Worm (Caenorhabditis elegans) whole organism, L2 larva: ENCODE results near the gene lbp-7.

Experiments used
- C34F6.9 ChIP-seq: fragments of 150-350 bp; optimal IDR thresholded peaks from 2 replicates; lab custom pipeline; 2014; ENCODE audit warnings: missing biosample characterization, missing genetic modification characterization
- F13H6.1 ChIP-seq: sonication (generic microtip); optimal IDR thresholded peaks from 2 replicates; lab custom pipeline; 2016; ENCODE audit warnings: missing genetic modification characterization, missing compliant biosample characterization
- Y55F3AM.14 ChIP-seq: fragments of 200-800 bp; sonication (Bioruptor generic); optimal IDR thresholded peaks from 2 replicates; lab custom pipeline; 2018; ENCODE audit warnings: mild to moderate bottlenecking, missing genetic modification characterization, missing compliant biosample characterization
- ZK546.5 ChIP-seq: sonication (generic microtip); optimal IDR thresholded peaks from 2 replicates; lab custom pipeline; 2017; ENCODE audit warnings: missing biosample characterization, missing genetic modification characterization
- aly-2 ChIP-seq: fragments of 150-350 bp; optimal IDR thresholded peaks from 2 replicates; lab custom pipeline; 2014; ENCODE audit warnings: missing biosample characterization, missing genetic modification characterization
- ama-1 ChIP-seq: fragments of 150-350 bp; optimal IDR thresholded peaks from 2 replicates; lab custom pipeline; 2018; ENCODE audit warnings: inconsistent platforms
- blmp-1 ChIP-seq: sonication (generic microtip); optimal IDR thresholded peaks from 2 replicates; lab custom pipeline; 2017; ENCODE audit warnings: missing genetic modification characterization, mild to moderate bottlenecking, missing compliant biosample characterization, antibody characterized with exemption, moderate library complexity; ENCODE audit not compliant: insufficient read depth
- ceh-16 ChIP-seq: fragments of 150-350 bp; optimal IDR thresholded peaks from 2 replicates; lab custom pipeline; 2014; ENCODE audit warnings: missing biosample characterization, missing genetic modification characterization
- ceh-82 ChIP-seq: fragments of 150-350 bp; optimal IDR thresholded peaks from 2 replicates; lab custom pipeline; 2014; ENCODE audit warnings: missing biosample characterization, missing genetic modification characterization
- crh-2 ChIP-seq: sonication (generic microtip); optimal IDR thresholded peaks from 2 replicates; lab custom pipeline; 2017; ENCODE audit warnings: missing biosample characterization, missing genetic modification characterization
- egl-27 ChIP-seq: sonication (generic microtip); optimal IDR thresholded peaks from 3 replicates; lab custom pipeline; 2017; ENCODE audit warnings: missing biosample characterization, missing genetic modification reagents, missing genetic modification characterization
- elt-3 ChIP-seq: sonication (generic microtip); optimal IDR thresholded peaks from 2 replicates; lab custom pipeline; 2017; ENCODE audit warnings: missing biosample characterization, missing genetic modification characterization
- fos-1 ChIP-seq: fragments of 150-350 bp; optimal IDR thresholded peaks from 2 replicates; lab custom pipeline; 2014; ENCODE audit warnings: missing biosample characterization, missing genetic modification characterization
- gmeb-1 ChIP-seq: fragments of 150-350 bp; optimal IDR thresholded peaks from 2 replicates; lab custom pipeline; 2014; ENCODE audit warnings: missing biosample characterization, missing genetic modification characterization
- lin-13 ChIP-seq: fragments of 150-350 bp; optimal IDR thresholded peaks from 2 replicates; lab custom pipeline; 2014; ENCODE audit warnings: missing biosample characterization, missing genetic modification reagents, missing genetic modification characterization
- lin-39 ChIP-seq: fragments of 150-350 bp; optimal IDR thresholded peaks from 2 replicates; lab custom pipeline; 2014; ENCODE audit warnings: missing biosample characterization, missing genetic modification reagents, missing genetic modification characterization
- lsy-2 ChIP-seq, 2 experiments: fragments of 150-350 bp in 1 of 2; sonication (generic microtip) in 1 of 2; optimal IDR thresholded peaks; 2 replicates each; lab custom pipeline; 2014 to 2017; ENCODE audit warnings: missing biosample characterization in 2 of 2, missing genetic modification characterization in 2 of 2
- mab-5 ChIP-seq: fragments of 150-350 bp; optimal IDR thresholded peaks from 2 replicates; lab custom pipeline; 2014; ENCODE audit warnings: missing biosample characterization, missing genetic modification characterization
- mbf-1 ChIP-seq: sonication (generic microtip); optimal IDR thresholded peaks from 2 replicates; lab custom pipeline; 2017; ENCODE audit warnings: missing biosample characterization, missing genetic modification characterization
- mdl-1 ChIP-seq, 2 experiments: fragments of 150-350 bp in 1 of 2; sonication (generic microtip) in 1 of 2; optimal IDR thresholded peaks; 2 replicates each; lab custom pipeline; 2017; ENCODE audit warnings: missing biosample characterization in 2 of 2, missing genetic modification characterization in 2 of 2
- nhr-10 ChIP-seq: sonication (generic microtip); optimal IDR thresholded peaks from 2 replicates; lab custom pipeline; 2017; ENCODE audit warnings: missing biosample characterization, missing genetic modification characterization
- nhr-11 ChIP-seq: fragments of 150-350 bp; optimal IDR thresholded peaks from 2 replicates; lab custom pipeline; 2014; ENCODE audit warnings: missing biosample characterization, missing genetic modification characterization
- nhr-12 ChIP-seq: fragments of 150-350 bp; optimal IDR thresholded peaks from 2 replicates; lab custom pipeline; 2014; ENCODE audit warnings: missing biosample characterization, missing genetic modification characterization
- nhr-129 ChIP-seq: fragments of 150-350 bp; optimal IDR thresholded peaks from 2 replicates; lab custom pipeline; 2014; ENCODE audit warnings: missing biosample characterization, missing genetic modification characterization
- nhr-21 ChIP-seq: fragments of 150-350 bp; optimal IDR thresholded peaks from 2 replicates; lab custom pipeline; 2014; ENCODE audit warnings: missing biosample characterization, missing genetic modification characterization
- nhr-23 ChIP-seq: fragments of 150-350 bp; optimal IDR thresholded peaks from 2 replicates; lab custom pipeline; 2014; ENCODE audit warnings: missing biosample characterization, missing genetic modification reagents, missing genetic modification characterization
- nhr-25 ChIP-seq: fragments of 150-350 bp; sonication (generic microtip); optimal IDR thresholded peaks from 3 replicates; lab custom pipeline; 2014; ENCODE audit warnings: missing biosample characterization, missing genetic modification characterization
- nhr-6 ChIP-seq: fragments of 150-350 bp; optimal IDR thresholded peaks from 2 replicates; lab custom pipeline; 2014; ENCODE audit warnings: missing biosample characterization, missing genetic modification characterization
- peb-1 ChIP-seq: fragments of 150-350 bp; optimal IDR thresholded peaks from 2 replicates; lab custom pipeline; 2014; ENCODE audit warnings: missing biosample characterization, missing genetic modification characterization
- sem-4 ChIP-seq: fragments of 150-350 bp; optimal IDR thresholded peaks from 2 replicates; lab custom pipeline; 2014; ENCODE audit warnings: missing biosample characterization, missing genetic modification reagents, missing genetic modification characterization
- skn-1 ChIP-seq: sonication (generic microtip); optimal IDR thresholded peaks from 2 replicates; lab custom pipeline; 2017; ENCODE audit warnings: missing biosample characterization, missing genetic modification characterization
- sma-3 ChIP-seq: sonication (generic microtip); optimal IDR thresholded peaks from 2 replicates; lab custom pipeline; 2016; ENCODE audit warnings: missing genetic modification reagents, missing genetic modification characterization, missing compliant biosample characterization
- sma-9 ChIP-seq, 2 experiments: fragments of 150-350 bp in 1 of 2; sonication (generic microtip) in 1 of 2; optimal IDR thresholded peaks; 2 replicates each; lab custom pipeline; 2014 to 2016; ENCODE audit warnings: missing genetic modification characterization in 2 of 2, mild to moderate bottlenecking in 1 of 2, missing biosample characterization in 1 of 2, missing compliant biosample characterization in 1 of 2, missing genetic modification reagents in 1 of 2, moderate library complexity in 1 of 2
- snpc-4 ChIP-seq: fragments of 150-350 bp; optimal IDR thresholded peaks from 2 replicates; lab custom pipeline; 2014; ENCODE audit warnings: missing biosample characterization, missing genetic modification characterization
- unc-39 ChIP-seq: fragments of 150-350 bp; optimal IDR thresholded peaks from 2 replicates; lab custom pipeline; 2014; ENCODE audit warnings: missing biosample characterization, missing genetic modification characterization
- unc-55 ChIP-seq: fragments of 150-350 bp; sonication (generic microtip); optimal IDR thresholded peaks from 3 replicates; lab custom pipeline; 2014; ENCODE audit warnings: missing biosample characterization, missing genetic modification reagents, missing genetic modification characterization
- zag-1 ChIP-seq: fragments of 150-350 bp; optimal IDR thresholded peaks from 2 replicates; lab custom pipeline; 2014; ENCODE audit warnings: missing biosample characterization, missing genetic modification characterization
- ztf-11 ChIP-seq: sonication (generic microtip); optimal IDR thresholded peaks from 2 replicates; lab custom pipeline; 2017; ENCODE audit warnings: missing biosample characterization, missing genetic modification characterization
- ztf-4 ChIP-seq: fragments of 150-350 bp; optimal IDR thresholded peaks from 2 replicates; lab custom pipeline; 2014; ENCODE audit warnings: missing biosample characterization, missing genetic modification characterization

The lbp-7 gene

DNA sequence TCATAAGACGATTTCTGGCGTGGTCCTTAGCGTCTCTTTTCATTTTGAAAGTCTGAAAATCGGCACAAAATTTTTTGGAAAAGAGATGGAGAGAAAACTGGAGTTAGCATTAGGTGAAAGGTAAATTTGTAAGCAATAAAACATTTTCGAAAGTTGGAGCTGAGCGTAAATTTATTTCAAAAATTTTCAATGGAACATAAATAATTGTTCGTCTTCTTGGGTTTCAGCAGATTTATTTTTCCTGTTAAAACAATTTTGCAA, 29.5 kb downstream of the lbp-7 start, which contains the start of gene C06B3.6:
Gene C06B3.6, minus strand, starts transcription at position 52 of the 261 bp plus-strand sequence.
- no peak for TF ChIP-seq mdl-1 (tag; optimal IDR thresholded peaks at IDR 0.05; lab: Kevin White, UChicago)
- TF ChIP-seq fos-1: no peak
- no peak for TF ChIP-seq crh-2
- no peak for TF ChIP-seq sma-3 (GFP tag; lab: Kevin White, UChicago)
- no peak for TF ChIP-seq ceh-16 (tag; lab: Kevin White, UChicago)
- TF ChIP-seq ztf-11: no peak
- no peak for TF ChIP-seq lsy-2 (tag; optimal IDR thresholded peaks at IDR 0.05; lab: Kevin White, UChicago)
- no peak for TF ChIP-seq sem-4 (tag; lab: Kevin White, UChicago)
- TF ChIP-seq nhr-11: no peak
- TF ChIP-seq ztf-4: no peak
- no peak for TF ChIP-seq nhr-21
- no peak for TF ChIP-seq lin-39 (tag; lab: Kevin White, UChicago)
- no peak for TF ChIP-seq lin-13 (GFP tag; lab: Kevin White, UChicago)
- no peak for TF ChIP-seq peb-1 (tag; lab: Kevin White, UChicago)
- no peak for TF ChIP-seq unc-39 (tag; lab: Kevin White, UChicago)
- TF ChIP-seq nhr-129 (tag; lab: Kevin White, UChicago): no peak

ce11 chrV:13909400-13909799, 30.0 kb downstream of the lbp-7 start, which contains the start of gene C06B3.7:
C06B3.7 (plus strand) TSS chrV:13909686.
- TF ChIP-seq ZK546.5 (tag; lab: Kevin White, UChicago): no peak
- peak; percentile 75 for TF ChIP-seq ama-1 (lab: Kevin White, UChicago)
- peak; percentile 75 for TF ChIP-seq ztf-4
- peak; percentile 93 for TF ChIP-seq nhr-21
- TF ChIP-seq sem-4 (tag; lab: Kevin White, UChicago): peak; percentile 85
- no peak for TF ChIP-seq ceh-82
- no peak for TF ChIP-seq peb-1 (tag; lab: Kevin White, UChicago)
- TF ChIP-seq C34F6.9: peak; percentile 91
- TF ChIP-seq mdl-1 (tag; optimal IDR thresholded peaks at IDR 0.05; lab: Kevin White, UChicago): peak in 1 of 2 experiments; percentile 74
- peak; percentile 55 for TF ChIP-seq blmp-1 (tag; lab: Kevin White, UChicago)
- peak; percentile 47 for TF ChIP-seq lin-13 (GFP tag; lab: Kevin White, UChicago)
- peak; percentile 96 for TF ChIP-seq sma-9 (GFP tag; optimal IDR thresholded peaks at IDR 0.05; lab: Kevin White, UChicago)
- TF ChIP-seq sma-9 (tag; optimal IDR thresholded peaks at IDR 0.05; lab: Kevin White, UChicago): no peak
- no peak for TF ChIP-seq Y55F3AM.14 (GFP tag; lab: Kevin White, UChicago)
- peak; percentile 21 for TF ChIP-seq skn-1 (tag; lab: Kevin White, UChicago)
- TF ChIP-seq nhr-12 (tag; lab: Kevin White, UChicago): no peak
- peak; percentile 88 for TF ChIP-seq sma-3 (GFP tag; lab: Kevin White, UChicago)
- TF ChIP-seq nhr-10: no peak
- TF ChIP-seq nhr-25: peak; percentile 93
- peak; percentile 99 for TF ChIP-seq nhr-129 (tag; lab: Kevin White, UChicago)
- peak; percentile 95 for TF ChIP-seq crh-2
- TF ChIP-seq F13H6.1: peak; percentile 65
- peak; percentile 24 for TF ChIP-seq mab-5 (tag; lab: Kevin White, UChicago)
- TF ChIP-seq fos-1: peak; percentile 77
- peak; percentile 73 for TF ChIP-seq unc-55 (GFP tag; lab: Kevin White, UChicago)
- peak; percentile 61 for TF ChIP-seq gmeb-1 (tag; lab: Kevin White, UChicago)
- no peak for TF ChIP-seq mbf-1
- TF ChIP-seq lsy-2 (tag; optimal IDR thresholded peaks at IDR 0.05; lab: Kevin White, UChicago): peak; percentile 15 to 89
- no peak for TF ChIP-seq zag-1
- no peak for TF ChIP-seq elt-3 (tag; lab: Kevin White, UChicago)
- peak; percentile 46 for TF ChIP-seq snpc-4
- TF ChIP-seq egl-27: peak; percentile 45

DNA sequence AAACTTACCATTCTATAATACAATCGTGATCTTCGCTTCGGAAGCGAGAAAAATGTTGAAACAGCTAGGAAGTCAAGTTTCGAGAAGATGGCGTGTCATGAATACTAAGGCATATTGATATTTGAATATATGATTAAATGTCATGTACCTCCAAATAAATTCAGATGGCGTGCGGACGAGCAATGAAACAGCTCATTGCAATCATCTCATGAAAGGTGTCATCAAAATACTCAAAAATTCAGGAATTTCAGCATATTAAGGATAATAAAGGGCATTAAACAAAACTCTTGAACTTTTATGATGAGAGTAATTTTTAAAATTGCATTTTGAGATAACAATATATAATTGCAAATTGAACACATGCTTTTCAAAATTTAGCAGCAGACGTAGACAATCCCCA, 36.0 kb downstream of the lbp-7 start, which contains the start of gene gcy-32:
Gene gcy-32, minus strand, starts transcription at position 101 of the 400 bp plus-strand sequence.
- no peak for TF ChIP-seq nhr-10
- no peak for TF ChIP-seq snpc-4
- TF ChIP-seq mbf-1: no peak
- no peak for TF ChIP-seq F13H6.1
- no peak for TF ChIP-seq blmp-1 (tag; lab: Kevin White, UChicago)
- TF ChIP-seq sma-9 (GFP tag; optimal IDR thresholded peaks at IDR 0.05; lab: Kevin White, UChicago): no peak
- no peak for TF ChIP-seq sma-9 (tag; optimal IDR thresholded peaks at IDR 0.05; lab: Kevin White, UChicago)
- no peak for TF ChIP-seq nhr-6
- no peak for TF ChIP-seq gmeb-1 (tag; lab: Kevin White, UChicago)
- TF ChIP-seq peb-1 (tag; lab: Kevin White, UChicago): no peak
- no peak for TF ChIP-seq lin-39 (tag; lab: Kevin White, UChicago)
- TF ChIP-seq aly-2 (tag; lab: Kevin White, UChicago): no peak
- no peak for TF ChIP-seq nhr-21
- TF ChIP-seq crh-2: no peak
- TF ChIP-seq nhr-23 (tag; lab: Kevin White, UChicago): no peak
- TF ChIP-seq zag-1: no peak
- no peak for TF ChIP-seq Y55F3AM.14 (GFP tag; lab: Kevin White, UChicago)
- no peak for TF ChIP-seq sma-3 (GFP tag; lab: Kevin White, UChicago)
